Worm (Caenorhabditis elegans) whole organism, L3 larva: Measurements from ENCODE around the gene F49F1.7.

ENCODE experiments used
- ama-1 ChIP-seq: fragments of 150-350 bp; optimal IDR thresholded peaks from 2 replicates; lab custom pipeline; 2018
- ceh-28 ChIP-seq: fragments of 150-350 bp; optimal IDR thresholded peaks from 2 replicates; lab custom pipeline; 2014; ENCODE audit warnings: missing biosample characterization, missing genetic modification reagents, missing genetic modification characterization
- ceh-9 ChIP-seq: sonication (generic microtip); optimal IDR thresholded peaks from 2 replicates; lab custom pipeline; 2018; ENCODE audit warnings: missing biosample characterization, missing genetic modification characterization
- daf-12 ChIP-seq: fragments of 150-350 bp; optimal IDR thresholded peaks from 2 replicates; lab custom pipeline; 2014; ENCODE audit warnings: missing biosample characterization, missing genetic modification reagents, missing genetic modification characterization
- egl-27 ChIP-seq: sonication (generic microtip); optimal IDR thresholded peaks from 4 replicates; lab custom pipeline; 2017; ENCODE audit warnings: missing biosample characterization, missing genetic modification reagents, missing genetic modification characterization
- elt-1 ChIP-seq: fragments of 150-350 bp; optimal IDR thresholded peaks from 2 replicates; lab custom pipeline; 2014; ENCODE audit warnings: missing biosample characterization, missing genetic modification characterization
- elt-2 ChIP-seq: sonication (generic microtip); optimal IDR thresholded peaks from 2 replicates; lab custom pipeline; 2016; ENCODE audit warnings: missing genetic modification reagents, mild to moderate bottlenecking, missing genetic modification characterization, missing compliant biosample characterization
- elt-3 ChIP-seq, 3 experiments: fragments of 150-350 bp in 1 of 3; sonication (generic microtip) in 2 of 3; optimal IDR thresholded peaks; 2 replicates in 2 of 3; 4 replicates in 1 of 3; lab custom pipeline; 2014 to 2017; ENCODE audit warnings: missing biosample characterization in 3 of 3, missing genetic modification characterization in 3 of 3
- eor-1 ChIP-seq, 2 experiments: fragments of 150-350 bp; optimal IDR thresholded peaks; 2 replicates each; lab custom pipeline; 2014 to 2018; ENCODE audit warnings: missing biosample characterization in 2 of 2, missing genetic modification characterization in 2 of 2
- fkh-2 ChIP-seq: fragments of 150-350 bp; optimal IDR thresholded peaks from 2 replicates; lab custom pipeline; 2014; ENCODE audit warnings: missing biosample characterization, missing genetic modification reagents, missing genetic modification characterization
- fos-1 ChIP-seq: fragments of 150-350 bp; optimal IDR thresholded peaks from 2 replicates; lab custom pipeline; 2014; ENCODE audit warnings: missing biosample characterization, missing genetic modification characterization
- hmg-11 ChIP-seq: sonication (generic microtip); optimal IDR thresholded peaks from 2 replicates; lab custom pipeline; 2016; ENCODE audit warnings: missing genetic modification characterization, missing compliant biosample characterization
- jun-1 ChIP-seq: fragments of 150-350 bp; optimal IDR thresholded peaks from 2 replicates; lab custom pipeline; 2014; ENCODE audit warnings: missing biosample characterization, missing genetic modification reagents, missing genetic modification characterization
- lin-15B ChIP-seq: fragments of 150-350 bp; optimal IDR thresholded peaks from 2 replicates; lab custom pipeline; 2014; ENCODE audit warnings: missing biosample characterization, missing genetic modification characterization
- lin-39 ChIP-seq: fragments of 150-350 bp; optimal IDR thresholded peaks from 2 replicates; lab custom pipeline; 2018; ENCODE audit warnings: missing biosample characterization, missing genetic modification reagents, missing genetic modification characterization
- lsy-12 ChIP-seq: sonication (generic microtip); optimal IDR thresholded peaks from 2 replicates; lab custom pipeline; 2016; ENCODE audit warnings: mild to moderate bottlenecking, missing genetic modification characterization, missing compliant biosample characterization
- mdl-1 ChIP-seq: fragments of 150-350 bp; optimal IDR thresholded peaks from 2 replicates; lab custom pipeline; 2014; ENCODE audit warnings: missing biosample characterization, missing genetic modification characterization
- nfya-1 ChIP-seq: sonication (generic microtip); optimal IDR thresholded peaks from 2 replicates; lab custom pipeline; 2017; ENCODE audit warnings: missing genetic modification characterization, mild to moderate bottlenecking, missing compliant biosample characterization, antibody characterized with exemption, moderate library complexity; ENCODE audit not compliant: insufficient read depth
- nhr-12 ChIP-seq: fragments of 150-350 bp; optimal IDR thresholded peaks from 2 replicates; lab custom pipeline; 2014; ENCODE audit warnings: missing biosample characterization, missing genetic modification characterization
- nhr-23 ChIP-seq: fragments of 150-350 bp; optimal IDR thresholded peaks from 2 replicates; lab custom pipeline; 2014; ENCODE audit warnings: missing biosample characterization, missing genetic modification reagents, missing genetic modification characterization
- nhr-25 ChIP-seq: sonication (generic microtip); optimal IDR thresholded peaks from 2 replicates; lab custom pipeline; 2017; ENCODE audit warnings: missing biosample characterization, missing genetic modification characterization
- nhr-43 ChIP-seq: sonication (generic microtip); optimal IDR thresholded peaks from 2 replicates; lab custom pipeline; 2016; ENCODE audit warnings: mild to moderate bottlenecking, missing genetic modification characterization, missing compliant biosample characterization; ENCODE audit not compliant: poor library complexity, severe bottlenecking
- nhr-76 ChIP-seq: fragments of 150-350 bp; sonication (generic microtip); optimal IDR thresholded peaks from 5 replicates; lab custom pipeline; 2014; ENCODE audit warnings: missing biosample characterization, missing genetic modification characterization
- pqm-1 ChIP-seq: fragments of 150-350 bp; optimal IDR thresholded peaks from 2 replicates; lab custom pipeline; 2017; ENCODE audit warnings: missing biosample characterization, missing genetic modification characterization, inconsistent platforms
- skn-1 ChIP-seq: fragments of 150-350 bp; optimal IDR thresholded peaks from 2 replicates; lab custom pipeline; 2014; ENCODE audit warnings: missing biosample characterization, missing genetic modification characterization
- snpc-4 ChIP-seq: fragments of 150-350 bp; optimal IDR thresholded peaks from 2 replicates; lab custom pipeline; 2014; ENCODE audit warnings: missing biosample characterization, missing genetic modification characterization
- tbx-2 ChIP-seq: sonication (generic microtip); optimal IDR thresholded peaks from 2 replicates; lab custom pipeline; 2016; ENCODE audit warnings: mild to moderate bottlenecking, missing genetic modification characterization, missing compliant biosample characterization
- unc-39 ChIP-seq: sonication (generic microtip); optimal IDR thresholded peaks from 4 replicates; lab custom pipeline; 2017; ENCODE audit warnings: missing biosample characterization, missing genetic modification characterization
- unc-62 ChIP-seq: fragments of 150-350 bp; sonication (generic microtip); optimal IDR thresholded peaks from 4 replicates; lab custom pipeline; 2014; ENCODE audit warnings: missing biosample characterization, missing genetic modification reagents, missing genetic modification characterization
- ztf-11 ChIP-seq: fragments of 150-350 bp; optimal IDR thresholded peaks from 2 replicates; lab custom pipeline; 2014; ENCODE audit warnings: missing biosample characterization, missing genetic modification characterization
- ztf-4 ChIP-seq: fragments of 150-350 bp; optimal IDR thresholded peaks from 2 replicates; lab custom pipeline; 2014; ENCODE audit warnings: missing biosample characterization, missing genetic modification characterization

F49F1.7 gene

DNA sequence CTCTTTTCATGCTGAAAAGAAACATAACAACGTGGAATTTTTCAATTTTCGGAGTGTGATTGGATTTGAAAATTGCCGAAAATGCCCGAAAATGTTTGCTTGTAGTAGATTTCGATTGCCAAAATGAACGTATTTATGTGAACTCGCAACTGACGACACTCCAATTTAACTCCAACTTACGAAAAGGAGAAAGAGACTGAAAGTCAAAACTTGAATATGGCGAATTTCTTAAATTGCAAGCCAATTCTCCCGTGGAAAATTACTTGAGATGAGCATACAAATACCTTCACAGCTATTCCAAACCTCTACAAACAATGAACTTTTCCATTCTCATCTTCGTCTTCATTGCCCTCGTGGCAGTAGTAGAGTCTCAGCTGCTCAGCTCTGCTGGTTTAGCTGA lies 43.0 kb downstream of the F49F1.7 start:
- TF ChIP-seq ztf-4 (tag; lab: Kevin White, UChicago) (no peak), nfya-1 (no peak), daf-12 (tag; lab: Kevin White, UChicago) (no peak), jun-1 (tag; lab: Kevin White, UChicago) (no peak), elt-3 (tag; optimal IDR thresholded peaks at IDR 0.05; lab: Kevin White, UChicago) (no peak), mdl-1 (tag; lab: Kevin White, UChicago) (no peak), fos-1 (tag; lab: Kevin White, UChicago) (no peak), nhr-23 (tag; lab: Kevin White, UChicago) (no peak), lin-15B (tag; lab: Kevin White, UChicago) (no peak), unc-39 (tag; lab: Kevin White, UChicago) (no peak), fkh-2 (tag; lab: Kevin White, UChicago) (no peak), nhr-43 (tag; lab: Kevin White, UChicago) (no peak), hmg-11 (no peak), nhr-76 (no peak)
- TF ChIP-seq, all 47 proteins: peak for 0

DNA sequence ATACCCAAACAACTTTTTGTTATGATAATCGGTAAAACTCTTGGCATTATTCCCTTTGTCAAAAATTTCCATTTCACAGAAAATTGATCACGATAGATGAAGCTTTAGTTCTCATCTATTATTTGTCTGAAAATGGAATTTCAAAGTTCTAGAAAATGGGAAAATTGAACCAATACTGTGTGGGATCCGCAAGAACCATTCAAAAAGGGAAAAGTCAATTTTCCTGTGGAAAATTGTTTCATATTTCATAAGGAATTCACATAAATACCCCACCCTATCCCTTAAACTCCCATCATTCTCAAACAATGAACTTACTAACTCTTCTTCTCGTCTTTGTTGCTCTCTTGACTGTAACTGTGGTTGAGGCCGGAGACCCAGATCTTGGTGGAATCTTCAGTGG lies 44.7 kb downstream of the F49F1.7 start, which contains the start of the genes C35B1.9 and C35B1.3:
Gene C35B1.9, minus strand, starts transcription at position 101 of the 400 bp plus-strand sequence.
Gene C35B1.3, plus strand, starts transcription at position 306 of the 400 bp plus-strand sequence.
- no peak for TF ChIP-seq lin-15B (tag; lab: Kevin White, UChicago)

- no peak for TF ChIP-seq nhr-25 (tag; lab: Kevin White, UChicago)
- no peak for TF ChIP-seq lin-15B (tag; lab: Kevin White, UChicago)
- TF ChIP-seq lsy-12 (tag; lab: Kevin White, UChicago) = no peak
- no peak for TF ChIP-seq tbx-2
- TF ChIP-seq elt-2 = no peak
- TF ChIP-seq ztf-11 (tag; lab: Kevin White, UChicago) = no peak
- no peak for TF ChIP-seq lin-39 (tag; lab: Kevin White, UChicago)
- no peak for TF ChIP-seq unc-62
- no peak for TF ChIP-seq ama-1
- no peak for TF ChIP-seq nhr-12 (tag; lab: Kevin White, UChicago)
Observed at ce11 chrIV:4079514-4079913, 46.0 kb downstream of the F49F1.7 start, which contains the start of gene C35B1.4. Gene C35B1.4, plus strand, starts transcription at chrIV:4079814.

- TF ChIP-seq pqm-1 = no peak
- no peak for TF ChIP-seq hmg-11
- TF ChIP-seq elt-1 (tag; lab: Kevin White, UChicago) = no peak
- no peak for TF ChIP-seq snpc-4
- no peak for TF ChIP-seq lin-15B (tag; lab: Kevin White, UChicago)
- TF ChIP-seq nhr-76 = no peak
- no peak for TF ChIP-seq nhr-12 (tag; lab: Kevin White, UChicago)
- no peak for TF ChIP-seq fkh-2 (tag; lab: Kevin White, UChicago)
- no peak for TF ChIP-seq ceh-28 (tag; lab: Kevin White, UChicago)
- no peak for TF ChIP-seq egl-27 (tag; lab: Kevin White, UChicago)
- TF ChIP-seq eor-1 (tag; optimal IDR thresholded peaks at IDR 0.05; lab: Kevin White, UChicago) = no peak
- no peak for TF ChIP-seq ztf-11 (tag; lab: Kevin White, UChicago)
- TF ChIP-seq ceh-9 (tag; lab: Kevin White, UChicago) = no peak
Observed at ce11 chrIV:4078901-4079300, 46.7 kb downstream of the F49F1.7 start, which contains the start of gene C35B1.8. Gene C35B1.8, minus strand, starts transcription at chrIV:4079001.

- TF ChIP-seq eor-1 (tag; optimal IDR thresholded peaks at IDR 0.05; lab: Kevin White, UChicago) (no peak), unc-62 (no peak), skn-1 (tag; lab: Kevin White, UChicago) (no peak)
- TF ChIP-seq, all 47 proteins: peak for 0
Observed at ce11 chrIV:4076690-4077295, 48.8 kb downstream of the F49F1.7 start.

DNA sequence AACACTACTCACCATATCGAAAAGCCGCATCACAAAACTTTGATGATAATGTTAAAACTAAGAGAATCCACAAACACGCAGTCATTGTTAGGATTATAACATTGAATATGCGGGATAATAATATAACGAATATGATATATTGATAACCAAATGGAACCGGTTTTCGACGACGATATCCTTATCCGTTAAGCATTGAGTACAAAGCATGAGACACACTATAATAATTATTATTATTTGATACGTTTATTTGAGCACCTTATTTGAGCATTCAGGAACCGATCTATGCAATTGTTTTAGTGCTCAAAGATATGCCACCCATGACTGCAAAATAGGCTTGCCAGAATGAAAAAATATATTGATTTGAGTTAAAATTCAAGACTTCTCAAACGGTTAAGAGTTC lies 50.9 kb downstream of the F49F1.7 start, which contains the start of gene W03D2.9:
Gene W03D2.9, minus strand, starts transcription at position 101 of the 400 bp plus-strand sequence.
- no peak for TF ChIP-seq ama-1
